Worm (Caenorhabditis elegans): ENCODE results near the gene Y43C5B.2.

Y43C5B.2 gene

ce11 chrIV:10380626-10381025, 28.5 kb upstream of the Y43C5B.2 start (continued):
- TF ChIP-seq zip-11 (GFP tag; IDR thresholded peaks at IDR 0.05) (no peak), nhr-11 (tag; optimal IDR thresholded peaks at IDR 0.05) (peak; percentile 16)

- TF ChIP-seq nhr-42 (GFP tag; IDR thresholded peaks at IDR 0.05) (no peak), nhr-76 (tag; optimal IDR thresholded peaks at IDR 0.05) (no peak), madf-9 (GFP tag; conservative IDR thresholded peaks at IDR 0.05) (no peak), tra-1 (GFP tag; IDR thresholded peaks at IDR 0.05) (no peak), mdt-29 (GFP tag; IDR thresholded peaks at IDR 0.05) (no peak), pqm-1 (tag; optimal IDR thresholded peaks at IDR 0.05) (no peak), R02D3.7 (tag; optimal IDR thresholded peaks at IDR 0.05) (no peak), nhr-41 (GFP tag; IDR thresholded peaks at IDR 0.05) (no peak), duxl-1 (tag; optimal IDR thresholded peaks at IDR 0.05; ENCODE audit: poor library complexity) (no peak), spr-3 (GFP tag; optimal IDR thresholded peaks at IDR 0.05) (no peak), zfp-3 (GFP tag; conservative IDR thresholded peaks at IDR 0.05) (no peak)
These were observed 22.5 kb upstream of the Y43C5B.2 start, which contains the start of gene mask-1 for ce11 chrIV:10374601-10375000. TSS of gene mask-1 (plus strand) at chrIV:10374901.

ce11 chrIV:10373772-10374288, 21.7 kb upstream of the Y43C5B.2 start, which contains the start of gene mpz-5:
TSS of gene mpz-5 (minus strand) at chrIV:10373822.
- TF ChIP-seq nhr-41 (GFP tag; IDR thresholded peaks at IDR 0.05) (no peak), snpc-1.2 (GFP tag; IDR thresholded peaks at IDR 0.05) (0 out of 2 replicates have a peak, but pooled peaks have one; percentile 55), lin-29 (GFP tag; IDR thresholded peaks at IDR 0.05) (0 out of 2 replicates have a peak, but pooled peaks have one; percentile 26), dmd-9 (GFP tag; IDR thresholded peaks at IDR 0.05) (no peak), duxl-1 (tag; optimal IDR thresholded peaks at IDR 0.05; ENCODE audit: poor library complexity) (peak; percentile 16), nhr-77 (tag; optimal IDR thresholded peaks at IDR 0.05) (peak; percentile 51), hif-1 (tag; optimal IDR thresholded peaks at IDR 0.05) (peak in 1 of 2 experiments; percentile 37), ztf-7 (tag; optimal IDR thresholded peaks at IDR 0.05) (peak; percentile 54), madf-9 (GFP tag; conservative IDR thresholded peaks at IDR 0.05) (0 out of 2 replicates have a peak, but pooled peaks have one; percentile 8), aly-2 (tag; optimal IDR thresholded peaks at IDR 0.05) (no peak), nhr-102 (tag; optimal IDR thresholded peaks at IDR 0.05) (peak; percentile 41), madf-5 (GFP tag; IDR thresholded peaks at IDR 0.05) (no peak), lin-1 (GFP tag; IDR thresholded peaks at IDR 0.05) (no peak), cey-2 (tag; optimal IDR thresholded peaks at IDR 0.05; ENCODE audit: borderline replicate concordance, insufficient read depth) (no peak), F37D6.2 (tag; optimal IDR thresholded peaks at IDR 0.05) (peak; percentile 30), lin-39 (tag; optimal IDR thresholded peaks at IDR 0.05) (no peak), php-3 (GFP tag; IDR thresholded peaks at IDR 0.05) (no peak), daf-16 (GFP tag; optimal IDR thresholded peaks at IDR 0.05) (peak in 1 of 2 experiments; percentile 19), daf-16 (tag; optimal IDR thresholded peaks at IDR 0.05) (peak; percentile 36), T20F7.1 (GFP tag; optimal IDR thresholded peaks at IDR 0.05) (peak; percentile 53), tra-1 (GFP tag; IDR thresholded peaks at IDR 0.05) (no peak), unc-130 (GFP tag; optimal IDR thresholded peaks at IDR 0.05) (peak; percentile 21), rbr-2 (tag; optimal IDR thresholded peaks at IDR 0.05) (peak; percentile 75), vab-7 (GFP tag; IDR thresholded peaks at IDR 0.05) (no peak), nhr-28 (tag; optimal IDR thresholded peaks at IDR 0.05) (peak; percentile 44), aha-1 (tag) (no peak), mes-2 (tag; optimal IDR thresholded peaks at IDR 0.05; ENCODE audit: poor library complexity, severe bottlenecking) (peak; percentile 69), hlh-30 (tag; optimal IDR thresholded peaks at IDR 0.05; ENCODE audit: insufficient read depth) (peak; percentile 59), lsy-2 (tag; optimal IDR thresholded peaks at IDR 0.05) (peak in 1 of 2 experiments; percentile 89), nhr-25 (tag; optimal IDR thresholded peaks at IDR 0.05; ENCODE audit: borderline replicate concordance, insufficient read depth) (peak; percentile 16), hlh-11 (tag; optimal IDR thresholded peaks at IDR 0.05) (peak; percentile 55), spr-1 (tag; optimal IDR thresholded peaks at IDR 0.05) (peak; percentile 30), ceh-28 (tag; optimal IDR thresholded peaks at IDR 0.05) (no peak), nhr-6 (tag; optimal IDR thresholded peaks at IDR 0.05) (peak; percentile 17), attf-4 (tag; optimal IDR thresholded peaks at IDR 0.05) (no peak), dve-1 (tag; optimal IDR thresholded peaks at IDR 0.05; ENCODE audit: insufficient read depth) (peak; percentile 81), dpl-1 (GFP tag; optimal IDR thresholded peaks at IDR 0.05) (peak; percentile 71)

Measured in whole organism, L4 larva.